Fruit fly (Drosophila melanogaster) whole organism, adult: ENCODE data around the gene CG10195.

Source experiments
- CG5204 ChIP-seq: fragments of 200-800 bp; sonication (Bioruptor generic); optimal IDR thresholded peaks from 2 replicates; lab custom pipeline; 2016; ENCODE audit warnings: missing biosample characterization, missing genetic modification characterization
- Crg-1 ChIP-seq: fragments of 200-800 bp; sonication (Bioruptor generic); optimal IDR thresholded peaks from 2 replicates; lab custom pipeline; 2016; ENCODE audit warnings: missing biosample characterization, missing genetic modification characterization

dm6 chr2L:19497983-19498382, 13.5 kb upstream of the CG10195 start, which contains the start of gene Top3alpha:
- no peak for TF ChIP-seq Crg-1
- no peak for TF ChIP-seq CG5204
